Fruit fly (Drosophila melanogaster): ENCODE data around the gene ATPsynB.

DNA sequence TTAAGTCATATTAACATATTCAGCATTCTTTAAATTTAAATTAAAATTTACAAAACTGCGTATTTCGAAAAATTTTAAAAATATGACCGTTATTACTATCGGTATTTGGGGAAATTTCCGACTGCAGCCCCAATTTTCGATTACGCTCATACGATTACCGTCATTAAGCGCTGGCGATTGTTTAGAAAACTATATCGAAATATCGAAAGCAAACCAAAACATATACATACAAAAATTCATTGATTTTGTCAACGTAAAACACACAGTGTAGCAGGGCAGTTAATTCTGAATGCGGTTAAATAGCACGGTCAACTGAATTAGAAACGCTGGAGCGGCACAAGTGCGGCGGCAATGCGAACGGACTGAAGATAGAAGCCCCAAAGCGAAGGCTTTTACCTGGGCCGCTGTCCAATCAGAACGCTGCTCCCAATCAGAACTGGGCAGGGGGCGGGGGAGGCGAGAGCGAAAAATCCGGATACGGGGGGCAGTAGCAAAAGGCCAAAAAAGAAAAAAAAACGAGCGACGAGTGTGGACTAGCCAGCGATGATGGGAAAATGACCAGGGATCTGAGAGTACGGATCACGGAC, 25.5 kb upstream of the ATPsynB start, which contains the start of gene CG16711:
- TF ChIP-seq CG32264 (GFP tag; optimal IDR thresholded peaks at IDR 0.05) = no peak
- TF ChIP-seq pan (optimal IDR thresholded peaks at IDR 0.05) = no peak
- no peak for TF ChIP-seq Hr83 (GFP tag; optimal IDR thresholded peaks at IDR 0.05; ENCODE audit: poor library complexity, severe bottlenecking)
- no peak for TF ChIP-seq Myc (optimal IDR thresholded peaks at IDR 0.05)
- no peak for TF ChIP-seq Hr78 (GFP tag; optimal IDR thresholded peaks at IDR 0.05)

Measured in whole organism, wandering third instar larva.